Fruit fly (Drosophila melanogaster): ENCODE data around the gene CG44194.

Gene CG44194

DNA sequence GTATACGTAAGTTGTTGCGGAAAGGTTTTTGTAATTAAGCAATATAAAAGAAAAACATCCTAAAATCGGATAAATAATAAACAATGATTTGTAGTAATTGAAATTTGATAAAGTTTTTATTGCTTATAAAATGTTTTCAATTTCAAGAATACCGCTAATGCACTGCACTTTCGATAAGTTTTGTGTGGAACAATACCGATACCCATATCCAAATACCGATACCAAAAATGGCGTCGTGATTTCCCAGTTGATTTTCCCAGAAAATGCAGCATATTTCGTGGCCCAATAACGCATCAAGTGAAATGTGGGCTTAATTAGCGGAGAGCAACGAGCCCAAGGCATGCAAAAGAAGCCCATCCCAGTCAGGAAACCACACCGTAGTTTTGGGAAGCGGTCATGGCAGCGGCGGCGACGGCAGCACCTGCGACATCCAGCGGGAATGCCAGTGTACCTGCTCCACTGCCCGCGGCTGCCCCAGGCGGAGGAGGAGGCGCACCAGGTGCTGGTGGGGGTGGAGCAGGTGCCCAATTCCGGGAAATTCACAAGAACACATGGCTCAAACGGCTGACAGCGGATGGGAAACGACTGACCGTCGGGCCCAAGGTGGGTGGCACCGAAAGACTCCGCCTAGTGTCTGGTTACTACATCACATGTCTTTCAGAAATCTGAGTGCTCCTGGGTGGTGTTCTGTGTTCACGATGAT lies 11.5 kb downstream of the CG44194 start, which contains the start of gene CG31342 (continued):
- TF ChIP-seq CG31388 (GFP tag; optimal IDR thresholded peaks at IDR 0.05) (no peak), Med (GFP tag) (peak; percentile 85), row (GFP tag; IDR thresholded peaks at IDR 0.05) (peak; percentile 77), B-H1 (GFP tag; IDR thresholded peaks at IDR 0.05) (no peak), CG6791 (GFP tag; IDR thresholded peaks at IDR 0.05; ENCODE audit: partially characterized antibody) (peak; percentile 59; the same call in 2 of the 3 replicates), CG31224 (GFP tag; IDR thresholded peaks at IDR 0.05) (no peak), CHES-1-like (GFP tag; optimal IDR thresholded peaks at IDR 0.05) (no peak), CG9437 (GFP tag; optimal IDR thresholded peaks at IDR 0.05) (no peak), croc (GFP tag; conservative IDR thresholded peaks at IDR 0.05) (no peak), ci (GFP tag; IDR thresholded peaks at IDR 0.05) (peak; percentile 25; the same call in 1 of the 3 replicates), twi (tag; optimal IDR thresholded peaks at IDR 0.05) (no peak), Ravus (GFP tag; IDR thresholded peaks at IDR 0.05) (no peak), seq (GFP tag; IDR thresholded peaks at IDR 0.05) (no peak), Camta (GFP tag; optimal IDR thresholded peaks at IDR 0.05) (no peak), unpg (GFP tag; optimal IDR thresholded peaks at IDR 0.05) (no peak), CG10543 (GFP tag; optimal IDR thresholded peaks at IDR 0.05) (no peak), pho (GFP tag; optimal IDR thresholded peaks at IDR 0.05) (peak; percentile 9), CG4730 (GFP tag; IDR thresholded peaks at IDR 0.05) (no peak), CG14014 (GFP tag; IDR thresholded peaks at IDR 0.05) (peak; percentile 35; the same call in 1 of the 2 replicates), CG4360 (GFP tag; IDR thresholded peaks at IDR 0.05) (no peak), CG1832 (GFP tag; optimal IDR thresholded peaks at IDR 0.05) (no peak), amos (GFP tag; IDR thresholded peaks at IDR 0.05; ENCODE audit: partially characterized antibody) (peak; percentile 75; the same call in 1 of the 2 replicates), p53 (GFP tag; optimal IDR thresholded peaks at IDR 0.05) (no peak), stc (GFP tag; IDR thresholded peaks at IDR 0.05) (peak; percentile 20; the same call in 1 of the 2 replicates), CG13424 (tag; optimal IDR thresholded peaks at IDR 0.05) (peak; percentile 69), bigmax (GFP tag; optimal IDR thresholded peaks at IDR 0.05) (no peak), CG33557 (GFP tag; optimal IDR thresholded peaks at IDR 0.05) (peak; percentile 36), H2.0 (GFP tag; IDR thresholded peaks at IDR 0.05) (no peak), trh (GFP tag; optimal IDR thresholded peaks at IDR 0.05) (no peak), CG8359 (GFP tag; optimal IDR thresholded peaks at IDR 0.05; ENCODE audit: borderline replicate concordance) (no peak), CG12071 (GFP tag; optimal IDR thresholded peaks at IDR 0.05) (no peak), Kr (GFP tag; optimal IDR thresholded peaks at IDR 0.05) (no peak), CG15514 (GFP tag; optimal IDR thresholded peaks at IDR 0.05) (peak; percentile 52), Blimp-1 (GFP tag; optimal IDR thresholded peaks at IDR 0.05) (no peak), exex (tag; optimal IDR thresholded peaks at IDR 0.05) (no peak), fd64A (GFP tag; optimal IDR thresholded peaks at IDR 0.05) (no peak), CG12299 (tag; optimal IDR thresholded peaks at IDR 0.05) (no peak), grn (GFP tag; optimal IDR thresholded peaks at IDR 0.05) (no peak), Scr (GFP tag; IDR thresholded peaks at IDR 0.05; ENCODE audit: partially characterized antibody) (peak; percentile 73), Elba2 (GFP tag; optimal IDR thresholded peaks at IDR 0.05) (no peak), slp2 (GFP tag; optimal IDR thresholded peaks at IDR 0.05) (no peak), CG17361 (GFP tag; IDR thresholded peaks at IDR 0.05) (no peak), ham (GFP tag; IDR thresholded peaks at IDR 0.05) (no peak), Hand (GFP tag; optimal IDR thresholded peaks at IDR 0.05) (no peak), pita (GFP tag; optimal IDR thresholded peaks at IDR 0.05) (no peak), CG4820 (GFP tag; optimal IDR thresholded peaks at IDR 0.05) (no peak), pan (optimal IDR thresholded peaks at IDR 0.05) (no peak), pan (GFP tag; optimal IDR thresholded peaks at IDR 0.05 in 1 of 2, IDR thresholded peaks at IDR 0.05 in 1 of 2) (peak in 1 of 2 experiments; percentile 20), CG3407 (GFP tag; optimal IDR thresholded peaks at IDR 0.05) (no peak), CG15269 (tag; optimal IDR thresholded peaks at IDR 0.05) (no peak)

Measured in whole organism, embryonic.